Worm (Caenorhabditis elegans) whole organism, L4 larva: Measurements from ENCODE around the gene M70.3.
"Not testable (repeated sequence)": the region's sequence is repeated elsewhere in the genome, so short reads cannot be mapped to it uniquely, and the experiment has no call there.

Experiments
- D1046.2 ChIP-seq: fragments of 200-800 bp; sonication (Bioruptor generic); IDR thresholded peaks from 2 replicates; pipeline ENCODE4 v1.3.6; 2022; ENCODE audit warnings: missing genetic modification characterization, missing compliant biosample characterization
- F10B5.3 ChIP-seq: sonication (generic microtip); optimal IDR thresholded peaks from 2 replicates; lab custom pipeline; 2016; ENCODE audit warnings: mild to moderate bottlenecking, missing genetic modification characterization, missing compliant biosample characterization
- F37D6.2 ChIP-seq: sonication (generic microtip); optimal IDR thresholded peaks from 2 replicates; lab custom pipeline; 2016; ENCODE audit warnings: mild to moderate bottlenecking, missing genetic modification characterization, missing compliant biosample characterization
- F49E8.2 ChIP-seq: sonication (generic microtip); optimal IDR thresholded peaks from 2 replicates; lab custom pipeline; 2016; ENCODE audit warnings: missing compliant biosample characterization, mild to moderate bottlenecking, missing genetic modification characterization, borderline replicate concordance
- R02D3.7 ChIP-seq: fragments of 150-350 bp; sonication (generic microtip); optimal IDR thresholded peaks from 3 replicates; lab custom pipeline; 2014; ENCODE audit warnings: missing biosample characterization, missing genetic modification characterization
- Y75B8A.6 ChIP-seq: fragments of 200-800 bp; sonication (Bioruptor generic); IDR thresholded peaks from 2 replicates; pipeline ENCODE4 v1.3.6; 2022; ENCODE audit warnings: missing genetic modification reagents, missing genetic modification characterization, missing compliant biosample characterization
- ZK546.5 ChIP-seq, 2 experiments: sonication (generic microtip); optimal IDR thresholded peaks; 2 replicates each; lab custom pipeline; 2017; ENCODE audit warnings: missing biosample characterization in 2 of 2, missing genetic modification characterization in 2 of 2
- ama-1 ChIP-seq: fragments of 150-350 bp; optimal IDR thresholded peaks from 2 replicates; lab custom pipeline; 2014; ENCODE audit warnings: inconsistent platforms, mixed read lengths
- arid-1 ChIP-seq: fragments of 200-800 bp; sonication (Bioruptor generic); conservative IDR thresholded peaks from 2 replicates; pipeline ENCODE4 v1.3.6; 2022; ENCODE audit warnings: missing genetic modification reagents, missing genetic modification characterization, missing compliant biosample characterization
- ceh-44 ChIP-seq: fragments of 200-800 bp; sonication (Bioruptor generic); IDR thresholded peaks from 2 replicates; pipeline ENCODE4 v1.3.6; 2022; ENCODE audit warnings: missing genetic modification reagents, missing genetic modification characterization, missing compliant biosample characterization
- cey-2 ChIP-seq: sonication (generic microtip); optimal IDR thresholded peaks from 3 replicates; lab custom pipeline; 2017; ENCODE audit warnings: missing genetic modification characterization, mild to moderate bottlenecking, missing compliant biosample characterization, antibody characterized with exemption, borderline replicate concordance; ENCODE audit not compliant: insufficient read depth
- dmd-6 ChIP-seq: fragments of 200-800 bp; sonication (Bioruptor generic); IDR thresholded peaks from 2 replicates; pipeline ENCODE4 v1.3.6; 2022; ENCODE audit warnings: missing genetic modification reagents, missing genetic modification characterization, missing compliant biosample characterization
- dmd-9 ChIP-seq: fragments of 200-800 bp; sonication (Bioruptor generic); IDR thresholded peaks from 2 replicates; pipeline ENCODE4 v1.3.6; 2022; ENCODE audit warnings: missing genetic modification reagents, missing genetic modification characterization, missing compliant biosample characterization
- egl-27 ChIP-seq: sonication (generic microtip); optimal IDR thresholded peaks from 3 replicates; lab custom pipeline; 2017; ENCODE audit warnings: missing biosample characterization, missing genetic modification reagents, missing genetic modification characterization
- egl-43 ChIP-seq: fragments of 200-800 bp; sonication (Bioruptor generic); IDR thresholded peaks from 2 replicates; pipeline ENCODE4 v1.3.6; 2022; ENCODE audit warnings: missing genetic modification reagents, missing genetic modification characterization, missing compliant biosample characterization
- hlh-11 ChIP-seq: fragments of 200-800 bp; sonication (Bioruptor generic); optimal IDR thresholded peaks from 2 replicates; lab custom pipeline; 2018; ENCODE audit warnings: mild to moderate bottlenecking, missing genetic modification characterization, missing compliant biosample characterization
- hlh-30 ChIP-seq: sonication (generic microtip); optimal IDR thresholded peaks from 2 replicates; lab custom pipeline; 2017; ENCODE audit warnings: antibody characterized with exemption, mild to moderate bottlenecking, missing genetic modification characterization, missing compliant biosample characterization; ENCODE audit not compliant: insufficient read depth
- hmg-1.1 ChIP-seq: fragments of 200-800 bp; sonication (Bioruptor generic); IDR thresholded peaks from 2 replicates; pipeline ENCODE4 v1.3.6; 2022; ENCODE audit warnings: missing genetic modification reagents, missing genetic modification characterization, missing compliant biosample characterization
- lin-38 ChIP-seq: fragments of 200-800 bp; sonication (Bioruptor generic); IDR thresholded peaks from 2 replicates; pipeline ENCODE4 v1.3.6; 2022; ENCODE audit warnings: missing genetic modification reagents, missing genetic modification characterization, missing compliant biosample characterization
- lsy-2 ChIP-seq, 2 experiments: fragments of 150-350 bp in 1 of 2; sonication (generic microtip) in 1 of 2; optimal IDR thresholded peaks; 2 replicates each; lab custom pipeline; 2014 to 2017; ENCODE audit warnings: missing biosample characterization in 2 of 2, missing genetic modification characterization in 2 of 2
- mdl-1 ChIP-seq, 2 experiments: fragments of 150-350 bp in 1 of 2; sonication (generic microtip) in 1 of 2; optimal IDR thresholded peaks; 2 replicates each; lab custom pipeline; 2014 to 2017; ENCODE audit warnings: missing biosample characterization in 2 of 2, missing genetic modification characterization in 2 of 2
- mdt-29 ChIP-seq: fragments of 200-800 bp; sonication (Bioruptor generic); IDR thresholded peaks from 2 replicates; pipeline ENCODE4 v1.3.6; 2022; ENCODE audit warnings: missing genetic modification reagents, missing genetic modification characterization, missing compliant biosample characterization
- mes-2 ChIP-seq: sonication (generic microtip); optimal IDR thresholded peaks from 2 replicates; lab custom pipeline; 2016; ENCODE audit warnings: missing genotype, mild to moderate bottlenecking, missing genetic modification characterization, missing compliant biosample characterization; ENCODE audit not compliant: poor library complexity, severe bottlenecking
- mxl-3 ChIP-seq: fragments of 200-800 bp; sonication (Bioruptor generic); optimal IDR thresholded peaks from 2 replicates; lab custom pipeline; 2018; ENCODE audit warnings: mild to moderate bottlenecking, missing genetic modification characterization, missing compliant biosample characterization
- nhr-10 ChIP-seq: fragments of 150-350 bp; optimal IDR thresholded peaks from 2 replicates; lab custom pipeline; 2014; ENCODE audit warnings: missing biosample characterization, missing genetic modification characterization
- nhr-11 ChIP-seq: fragments of 150-350 bp; optimal IDR thresholded peaks from 2 replicates; lab custom pipeline; 2014; ENCODE audit warnings: missing biosample characterization, missing genetic modification characterization
- nhr-28 ChIP-seq: fragments of 150-350 bp; optimal IDR thresholded peaks from 2 replicates; lab custom pipeline; 2014; ENCODE audit warnings: missing biosample characterization, missing genetic modification characterization
- nhr-41 ChIP-seq: fragments of 200-800 bp; sonication (Bioruptor generic); IDR thresholded peaks from 2 replicates; pipeline ENCODE4 v1.3.6; 2022; ENCODE audit warnings: missing genetic modification reagents, missing genetic modification characterization, missing compliant biosample characterization
- nhr-77 ChIP-seq: fragments of 150-350 bp; optimal IDR thresholded peaks from 2 replicates; lab custom pipeline; 2014; ENCODE audit warnings: missing biosample characterization, missing genetic modification characterization
- pha-4 ChIP-seq, 2 experiments: fragments of 150-350 bp in 1 of 2; fragments of 200-800 bp in 1 of 2; sonication (Bioruptor generic) in 1 of 2; IDR thresholded peaks in 1 of 2; optimal IDR thresholded peaks in 1 of 2; 2 replicates each; pipeline versions ENCODE4 v1.3.6 to Lab custom; 2014 to 2022; ENCODE audit warnings: missing genetic modification characterization in 2 of 2, missing genetic modification reagents in 2 of 2, missing biosample characterization in 1 of 2, missing compliant biosample characterization in 1 of 2
- set-16 ChIP-seq: fragments of 200-800 bp; sonication (Bioruptor generic); IDR thresholded peaks from 2 replicates; pipeline ENCODE4 v1.3.6; 2022; ENCODE audit warnings: missing genetic modification reagents, missing genetic modification characterization, missing compliant biosample characterization
- spr-1 ChIP-seq: sonication (generic microtip); optimal IDR thresholded peaks from 2 replicates; lab custom pipeline; 2016; ENCODE audit warnings: mild to moderate bottlenecking, missing genetic modification characterization, missing compliant biosample characterization
- spr-3 ChIP-seq: fragments of 200-800 bp; sonication (Bioruptor generic); optimal IDR thresholded peaks from 2 replicates; lab custom pipeline; 2018; ENCODE audit warnings: mild to moderate bottlenecking, missing genetic modification characterization, missing compliant biosample characterization
- tra-1 ChIP-seq: fragments of 200-800 bp; sonication (Bioruptor generic); IDR thresholded peaks from 2 replicates; pipeline ENCODE4 v1.3.6; 2022; ENCODE audit warnings: missing genetic modification reagents, missing genetic modification characterization, missing compliant biosample characterization
- unc-39 ChIP-seq: sonication (generic microtip); optimal IDR thresholded peaks from 2 replicates; lab custom pipeline; 2017; ENCODE audit warnings: missing biosample characterization, missing genetic modification characterization
- unc-62 ChIP-seq, 3 experiments: fragments of 150-350 bp in 1 of 3; sonication (generic microtip); optimal IDR thresholded peaks in 2 of 3; peaks in 1 of 3; 1 replicate in 1 of 3; 2 replicates in 2 of 3; lab custom pipeline; 2014 to 2017; ENCODE audit warnings: missing biosample characterization in 3 of 3, missing genetic modification characterization in 3 of 3, missing genetic modification reagents in 3 of 3, missing genotype in 1 of 3
- zfp-3 ChIP-seq: fragments of 200-800 bp; sonication (Bioruptor generic); conservative IDR thresholded peaks from 2 replicates; pipeline ENCODE4 v1.3.6; 2022; ENCODE audit warnings: missing genetic modification reagents, missing genetic modification characterization, missing compliant biosample characterization
- zip-11 ChIP-seq: fragments of 200-800 bp; sonication (Bioruptor generic); IDR thresholded peaks from 2 replicates; pipeline ENCODE4 v1.3.6; 2022; ENCODE audit warnings: missing genetic modification characterization, missing compliant biosample characterization

M70.3 gene

ce11 chrIV:2219334-2219755, 22.9 kb downstream of the M70.3 start (continued):
- TF ChIP-seq mxl-3 (GFP tag; lab: Kevin White, UChicago) (peak; percentile 98), mdt-29 (GFP tag; lab: Robert Waterston, UW) (peak; percentile 93), R02D3.7 (tag; lab: Kevin White, UChicago) (no peak), arid-1 (GFP tag; lab: Robert Waterston, UW) (peak; percentile 72; the same call in 1 of the 2 replicates), egl-43 (GFP tag; lab: Robert Waterston, UW) (peak; percentile 84; the same call in 1 of the 2 replicates), mdl-1 (tag; optimal IDR thresholded peaks at IDR 0.05; lab: Kevin White, UChicago) (peak; percentile 98 to 99), Y75B8A.6 (GFP tag; lab: Robert Waterston, UW) (peak; percentile 66; the same call in 1 of the 2 replicates), lin-38 (GFP tag; lab: Robert Waterston, UW) (peak; percentile 86), unc-39 (tag; lab: Kevin White, UChicago) (no peak), tra-1 (GFP tag; lab: Robert Waterston, UW) (peak; percentile 98), unc-62 (GFP tag; optimal IDR thresholded peaks at IDR 0.05 in 1 of 2; lab: Kevin White, UChicago) (peak in 1 of 2 experiments; percentile 99), unc-62 (tag; optimal IDR thresholded peaks at IDR 0.05; lab: Kevin White, UChicago) (no peak), pha-4 (GFP tag; IDR thresholded peaks at IDR 0.05; lab: Robert Waterston, UW) (peak; percentile 98), pha-4 (tag; optimal IDR thresholded peaks at IDR 0.05; lab: Kevin White, UChicago) (no peak), ZK546.5 (tag; optimal IDR thresholded peaks at IDR 0.05; lab: Kevin White, UChicago) (peak in 1 of 2 experiments; percentile 49), zip-11 (no peak), lsy-2 (tag; optimal IDR thresholded peaks at IDR 0.05; lab: Kevin White, UChicago) (peak; percentile 77 to 90), spr-1 (tag; lab: Kevin White, UChicago) (peak; percentile 95), nhr-10 (tag; lab: Kevin White, UChicago) (peak; percentile 78), nhr-11 (tag; lab: Kevin White, UChicago) (peak; percentile 83), F10B5.3 (peak; percentile 88), mes-2 (tag; lab: Kevin White, UChicago) (peak; percentile 80), nhr-77 (tag; lab: Kevin White, UChicago) (peak; percentile 80), F37D6.2 (tag; lab: Kevin White, UChicago) (peak; percentile 94), zfp-3 (GFP tag; lab: Robert Waterston, UW) (peak; percentile 92)

- TF ChIP-seq D1046.2 (0 out of 2 replicates have a peak, but pooled peaks have one; percentile 25), hlh-11 (peak; percentile 48), egl-27 (no peak), cey-2 (tag; lab: Kevin White, UChicago) (no peak), nhr-41 (no peak), mes-2 (tag; lab: Kevin White, UChicago) (no peak), dmd-6 (0 out of 2 replicates have a peak, but pooled peaks have one; percentile 7), hmg-1.1 (GFP tag; lab: Robert Waterston, UW) (peak; percentile 38), ama-1 (no peak), mxl-3 (GFP tag; lab: Kevin White, UChicago) (peak; percentile 14), set-16 (GFP tag; lab: Robert Waterston, UW) (peak; percentile 40), hlh-30 (peak; percentile 49), zip-11 (no peak), nhr-28 (no peak), mdl-1 (tag; optimal IDR thresholded peaks at IDR 0.05; lab: Kevin White, UChicago) (peak in 1 of 2 experiments; percentile 31), dmd-9 (no peak), unc-62 (GFP tag; optimal IDR thresholded peaks at IDR 0.05 in 1 of 2; lab: Kevin White, UChicago) (peak in 1 of 2 experiments; percentile 31), unc-62 (tag; optimal IDR thresholded peaks at IDR 0.05; lab: Kevin White, UChicago) (no peak)
These were observed 25.0 kb downstream of the M70.3 start for ce11 chrIV:2217260-2217659.

ce11 chrIV:2216756-2217155, 25.5 kb downstream of the M70.3 start, which contains the start of gene T04C4.3:
TSS of gene T04C4.3 (minus strand) at chrIV:2216856.
- TF ChIP-seq F49E8.2 (tag; lab: Kevin White, UChicago); ceh-44 (GFP tag; lab: Robert Waterston, UW); spr-3 (GFP tag; lab: Kevin White, UChicago): not testable (repeated sequence)
